Worm (Caenorhabditis elegans): ENCODE data around the gene fbn-1.

fbn-1 gene

DNA sequence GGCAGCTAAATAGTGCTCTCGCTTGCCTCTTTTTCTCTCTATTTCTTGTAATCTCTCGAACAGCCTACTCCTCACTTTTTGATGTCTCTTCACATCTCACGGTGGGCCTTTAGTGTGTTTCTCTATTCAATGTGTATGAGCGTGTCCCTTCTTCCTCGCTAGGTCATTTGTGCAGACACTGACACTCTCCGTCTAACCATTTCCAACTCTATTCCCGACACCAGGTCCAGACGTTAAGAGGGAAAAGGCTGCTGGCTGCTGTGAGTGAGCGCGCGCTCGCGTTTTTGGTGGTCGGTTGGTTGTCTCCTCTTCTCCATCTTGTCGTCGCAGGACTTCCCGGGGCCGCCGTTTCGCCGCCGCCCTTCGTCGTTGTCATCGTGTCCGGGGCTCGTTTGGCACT, 34.3 kb downstream of the fbn-1 start:
- TF ChIP-seq hmg-11 (tag; optimal IDR thresholded peaks at IDR 0.05): peak; percentile 69
- no peak for TF ChIP-seq egl-27 (tag; optimal IDR thresholded peaks at IDR 0.05)
- peak; percentile 15 for TF ChIP-seq unc-62 (GFP tag; optimal IDR thresholded peaks at IDR 0.05)
- TF ChIP-seq nfya-1 (tag; optimal IDR thresholded peaks at IDR 0.05; ENCODE audit: insufficient read depth): peak; percentile 71
- TF ChIP-seq pha-4 (tag; optimal IDR thresholded peaks at IDR 0.05): no peak
- peak; percentile 53 for TF ChIP-seq egl-5 (tag; optimal IDR thresholded peaks at IDR 0.05)
- peak; percentile 92 for TF ChIP-seq lin-39 (tag; optimal IDR thresholded peaks at IDR 0.05)
- peak; percentile 19 for TF ChIP-seq lin-15B (tag; optimal IDR thresholded peaks at IDR 0.05)
- TF ChIP-seq snpc-4 (tag; optimal IDR thresholded peaks at IDR 0.05): peak; percentile 69
- no peak for TF ChIP-seq mml-1 (tag; optimal IDR thresholded peaks at IDR 0.05)

DNA sequence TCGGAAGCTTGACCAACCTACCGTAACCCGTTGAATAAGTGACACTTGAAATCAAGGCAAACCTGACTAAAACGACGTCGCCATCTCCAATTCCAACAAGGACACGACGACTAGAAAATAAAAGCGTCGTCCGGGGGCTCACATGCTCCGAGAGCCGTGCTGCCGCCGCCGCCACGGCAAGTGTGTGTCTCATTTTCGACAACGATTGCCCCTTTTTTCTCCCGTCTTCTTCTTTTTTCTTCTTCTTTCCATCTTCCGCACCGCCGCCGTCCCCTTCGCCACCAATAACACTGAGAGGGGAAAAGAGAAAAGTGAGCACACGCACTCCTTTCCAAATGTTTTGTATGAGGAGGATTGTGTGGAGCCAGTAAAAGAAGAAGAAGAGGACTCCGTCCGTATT, 36.0 kb downstream of the fbn-1 start:
- TF ChIP-seq nfya-1 (tag; optimal IDR thresholded peaks at IDR 0.05; ENCODE audit: insufficient read depth): no peak
- TF ChIP-seq ceh-16 (tag; optimal IDR thresholded peaks at IDR 0.05): no peak
- no peak for TF ChIP-seq sea-2 (GFP tag; optimal IDR thresholded peaks at IDR 0.05)
- no peak for TF ChIP-seq unc-62 (GFP tag; optimal IDR thresholded peaks at IDR 0.05)
- no peak for TF ChIP-seq fkh-2 (tag; optimal IDR thresholded peaks at IDR 0.05)
- TF ChIP-seq elt-3 (tag; optimal IDR thresholded peaks at IDR 0.05): no peak
- TF ChIP-seq eor-1 (tag; optimal IDR thresholded peaks at IDR 0.05): no peak
- no peak for TF ChIP-seq pqm-1 (tag; optimal IDR thresholded peaks at IDR 0.05)
- TF ChIP-seq fos-1 (tag; optimal IDR thresholded peaks at IDR 0.05): no peak
- TF ChIP-seq mdl-1 (tag; optimal IDR thresholded peaks at IDR 0.05): no peak
- no peak for TF ChIP-seq nhr-23 (tag; optimal IDR thresholded peaks at IDR 0.05)
- TF ChIP-seq snpc-4 (tag; optimal IDR thresholded peaks at IDR 0.05): no peak
- no peak for TF ChIP-seq jun-1 (tag; optimal IDR thresholded peaks at IDR 0.05)
- no peak for TF ChIP-seq nhr-76 (tag; optimal IDR thresholded peaks at IDR 0.05)
- no peak for TF ChIP-seq elt-1 (tag; optimal IDR thresholded peaks at IDR 0.05)
- TF ChIP-seq aly-2 (tag; optimal IDR thresholded peaks at IDR 0.05): no peak
- no peak for TF ChIP-seq hmg-11 (tag; optimal IDR thresholded peaks at IDR 0.05)
- TF ChIP-seq zag-1 (tag; optimal IDR thresholded peaks at IDR 0.05): no peak

DNA sequence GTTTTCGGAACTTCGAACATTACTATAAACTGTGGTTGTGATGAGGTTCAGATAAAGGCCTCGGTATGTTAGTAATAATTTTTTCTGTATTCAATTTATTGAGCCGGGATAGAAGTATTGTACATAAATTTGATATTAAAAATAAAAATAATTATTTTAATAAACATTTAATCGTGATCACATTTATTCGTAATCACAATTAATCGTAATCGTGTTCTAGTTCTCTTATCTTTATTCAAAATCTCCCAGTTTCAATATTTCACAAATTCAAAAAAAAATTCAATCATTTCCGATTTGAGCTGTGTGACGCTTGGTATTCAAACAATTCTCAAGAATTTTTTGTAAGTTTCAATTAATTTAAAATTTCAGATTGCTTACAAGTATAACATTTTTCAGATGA, 36.8 kb downstream of the fbn-1 start, which contains the start of gene lido-18:
Gene lido-18, plus strand, starts transcription at position 301 of the 400 bp plus-strand sequence.
- TF ChIP-seq pha-4 (tag; optimal IDR thresholded peaks at IDR 0.05): no peak
- no peak for TF ChIP-seq mml-1 (tag; optimal IDR thresholded peaks at IDR 0.05)
- TF ChIP-seq nhr-25 (tag; optimal IDR thresholded peaks at IDR 0.05): no peak
- no peak for TF ChIP-seq elt-3 (tag; optimal IDR thresholded peaks at IDR 0.05)
- no peak for TF ChIP-seq ZK546.5 (tag; optimal IDR thresholded peaks at IDR 0.05)
- no peak for TF ChIP-seq zag-1 (tag; optimal IDR thresholded peaks at IDR 0.05)
- no peak for TF ChIP-seq pqm-1 (tag; optimal IDR thresholded peaks at IDR 0.05)
- TF ChIP-seq ceh-82 (tag; optimal IDR thresholded peaks at IDR 0.05): no peak
- no peak for TF ChIP-seq ztf-4 (tag; optimal IDR thresholded peaks at IDR 0.05)
- TF ChIP-seq egl-27 (tag; optimal IDR thresholded peaks at IDR 0.05): no peak
- no peak for TF ChIP-seq lsy-12 (tag; optimal IDR thresholded peaks at IDR 0.05)
- no peak for TF ChIP-seq unc-39 (tag; optimal IDR thresholded peaks at IDR 0.05)
- TF ChIP-seq R02D3.7 (tag; optimal IDR thresholded peaks at IDR 0.05): no peak
- TF ChIP-seq aly-2 (tag; optimal IDR thresholded peaks at IDR 0.05): no peak

DNA sequence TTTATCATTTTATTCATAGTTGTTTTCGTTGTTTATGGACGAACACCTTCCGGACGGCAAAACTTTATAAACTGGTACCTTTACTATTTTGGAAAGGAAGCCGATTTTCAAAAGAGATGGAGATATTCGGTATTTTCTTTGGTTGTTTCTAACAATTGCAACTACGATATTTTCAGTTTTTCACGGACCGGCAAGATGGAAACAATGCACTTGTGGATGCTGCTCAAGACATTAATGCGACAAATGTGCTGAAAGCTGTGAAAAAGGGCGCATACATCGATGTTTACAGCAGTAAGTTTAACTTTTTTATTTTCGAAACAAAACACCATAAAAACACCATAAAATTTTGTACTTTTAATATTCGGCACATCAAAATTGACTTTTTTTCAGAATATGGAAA, 40.7 kb downstream of the fbn-1 start:
- TF ChIP-seq fkh-2 (tag; optimal IDR thresholded peaks at IDR 0.05) (no peak), zag-1 (tag; optimal IDR thresholded peaks at IDR 0.05) (no peak), nhr-76 (tag; optimal IDR thresholded peaks at IDR 0.05) (no peak), unc-62 (GFP tag; optimal IDR thresholded peaks at IDR 0.05) (no peak), elt-1 (tag; optimal IDR thresholded peaks at IDR 0.05) (no peak), skn-1 (tag; optimal IDR thresholded peaks at IDR 0.05) (no peak), nhr-25 (tag; optimal IDR thresholded peaks at IDR 0.05) (no peak), nhr-237 (tag; optimal IDR thresholded peaks at IDR 0.05) (no peak), nhr-12 (tag; optimal IDR thresholded peaks at IDR 0.05) (no peak), lin-39 (tag; optimal IDR thresholded peaks at IDR 0.05) (no peak), nhr-28 (tag; optimal IDR thresholded peaks at IDR 0.05) (no peak), aly-2 (tag; optimal IDR thresholded peaks at IDR 0.05) (no peak), fkh-10 (GFP tag; optimal IDR thresholded peaks at IDR 0.05) (no peak), ceh-28 (tag; optimal IDR thresholded peaks at IDR 0.05) (no peak), elt-2 (tag; optimal IDR thresholded peaks at IDR 0.05) (no peak)

Measured in whole organism, L3 larva.